Fruit fly (Drosophila melanogaster) whole organism, prepupa: ENCODE measurements around the gene Jarid2.
A peak's percentile ranks its signal among the peaks of the same experiment; 100 is the strongest.

ENCODE experiments used
- CG10631 ChIP-seq: fragments of 200-800 bp; sonication (Bioruptor generic); optimal IDR thresholded peaks from 2 replicates; lab custom pipeline; 2016; ENCODE audit warnings: missing biosample characterization, missing genetic modification characterization
- CG10669 ChIP-seq: fragments of 200-800 bp; sonication (Bioruptor generic); optimal IDR thresholded peaks from 3 replicates; lab custom pipeline; 2018; ENCODE audit warnings: missing biosample characterization, mild to moderate bottlenecking, missing genetic modification characterization, moderate library complexity
- CG11294 ChIP-seq: fragments of 200-800 bp; sonication (Bioruptor generic); IDR thresholded peaks from 2 replicates; pipeline ENCODE4 v1.3.6; 2022; ENCODE audit warnings: missing biosample characterization, missing genetic modification characterization
- CG11762 ChIP-seq: fragments of 200-800 bp; sonication (Bioruptor generic); optimal IDR thresholded peaks from 3 replicates; lab custom pipeline; 2016; ENCODE audit warnings: missing biosample characterization, missing genetic modification characterization; ENCODE audit not compliant: insufficient read depth
- CG15336 ChIP-seq: fragments of 200-800 bp; sonication (Bioruptor generic); IDR thresholded peaks from 2 replicates; pipeline ENCODE4 v1.3.6; 2022; ENCODE audit warnings: missing biosample characterization, missing genetic modification characterization
- CG1621 ChIP-seq: fragments of 200-800 bp; sonication (Bioruptor generic); optimal IDR thresholded peaks from 3 replicates; lab custom pipeline; 2018; ENCODE audit warnings: missing biosample characterization, mild to moderate bottlenecking, missing genetic modification characterization
- CG16779 ChIP-seq: fragments of 200-800 bp; sonication (Bioruptor generic); optimal IDR thresholded peaks from 3 replicates; lab custom pipeline; 2017; ENCODE audit warnings: missing biosample characterization, mild to moderate bottlenecking, missing genetic modification characterization
- CG3032 ChIP-seq: fragments of 200-800 bp; optimal IDR thresholded peaks from 2 replicates; lab custom pipeline; 2019; ENCODE audit warnings: missing biosample characterization, mild to moderate bottlenecking, missing genetic modification characterization, moderate library complexity
- CG31627 ChIP-seq: fragments of 200-800 bp; sonication (Bioruptor generic); optimal IDR thresholded peaks from 3 replicates; lab custom pipeline; 2016; ENCODE audit warnings: missing biosample characterization, missing genetic modification characterization
- CG34406 ChIP-seq: fragments of 200-800 bp; sonication (Bioruptor generic); optimal IDR thresholded peaks from 3 replicates; lab custom pipeline; 2016; ENCODE audit warnings: missing biosample characterization, missing genetic modification characterization
- CG3919 ChIP-seq: fragments of 200-800 bp; sonication (Bioruptor generic); optimal IDR thresholded peaks from 3 replicates; lab custom pipeline; 2016; ENCODE audit warnings: missing biosample characterization, missing genetic modification characterization
- CG6163 ChIP-seq: fragments of 200-800 bp; sonication (Bioruptor generic); IDR thresholded peaks from 3 replicates; pipeline ENCODE4 v1.3.6; 2022; ENCODE audit warnings: missing biosample characterization, missing genetic modification characterization
- CG6276 ChIP-seq: fragments of 200-800 bp; sonication (Bioruptor generic); optimal IDR thresholded peaks from 2 replicates; lab custom pipeline; 2017; ENCODE audit warnings: missing biosample characterization, mild to moderate bottlenecking, missing genetic modification characterization
- CG6808 ChIP-seq: fragments of 200-800 bp; sonication (Bioruptor generic); optimal IDR thresholded peaks from 3 replicates; lab custom pipeline; 2017; ENCODE audit warnings: missing biosample characterization, missing genetic modification characterization, mild to moderate bottlenecking, moderate library complexity, missing genetic modification reagents
- CG6854 ChIP-seq: fragments of 200-800 bp; sonication (Bioruptor generic); optimal IDR thresholded peaks from 2 replicates; lab custom pipeline; 2017; ENCODE audit warnings: missing biosample characterization, mild to moderate bottlenecking, missing genetic modification characterization
- CG8119 ChIP-seq: fragments of 200-800 bp; sonication (Bioruptor generic); IDR thresholded peaks from 3 replicates; pipeline ENCODE4 v1.3.6; 2022; ENCODE audit warnings: missing biosample characterization, missing genetic modification characterization
- CG8319 ChIP-seq: fragments of 200-800 bp; sonication (Bioruptor generic); optimal IDR thresholded peaks from 3 replicates; lab custom pipeline; 2016; ENCODE audit warnings: missing biosample characterization, missing genetic modification characterization
- CG8632 ChIP-seq: fragments of 200-800 bp; sonication (Bioruptor generic); optimal IDR thresholded peaks from 3 replicates; lab custom pipeline; 2016; ENCODE audit warnings: missing biosample characterization, missing genetic modification characterization
- CG9139 ChIP-seq: fragments of 200-800 bp; sonication (Bioruptor generic); optimal IDR thresholded peaks from 3 replicates; lab custom pipeline; 2017; ENCODE audit warnings: missing biosample characterization, mild to moderate bottlenecking, missing genetic modification characterization
- Eip75B ChIP-seq: fragments of 200-800 bp; sonication (Bioruptor generic); optimal IDR thresholded peaks from 3 replicates; lab custom pipeline; 2016; ENCODE audit warnings: missing biosample characterization, missing genetic modification characterization
- Eip78C ChIP-seq: fragments of 200-800 bp; sonication (Bioruptor generic); peaks from one replicate; lab custom pipeline; 2016; ENCODE audit warnings: missing biosample characterization, missing genetic modification characterization
- Eip93F ChIP-seq: fragments of 200-800 bp; sonication (Bioruptor generic); optimal IDR thresholded peaks from 2 replicates; lab custom pipeline; 2016; ENCODE audit warnings: missing biosample characterization, mild to moderate bottlenecking, missing genetic modification characterization
- Ets96B ChIP-seq: fragments of 200-800 bp; optimal IDR thresholded peaks from 2 replicates; lab custom pipeline; 2019; ENCODE audit warnings: missing biosample characterization, mild to moderate bottlenecking, missing genetic modification characterization, moderate library complexity
- Hr38 ChIP-seq: sonication (Bioruptor generic); optimal IDR thresholded peaks from 2 replicates; lab custom pipeline; 2016; ENCODE audit warnings: missing biosample characterization, missing genetic modification characterization
- Hr39 ChIP-seq: fragments of 200-800 bp; sonication (Bioruptor generic); optimal IDR thresholded peaks from 2 replicates; lab custom pipeline; 2016; ENCODE audit warnings: missing biosample characterization, missing genetic modification characterization
- Hr4 ChIP-seq: fragments of 200-800 bp; sonication (Bioruptor generic); optimal IDR thresholded peaks from 3 replicates; lab custom pipeline; 2016; ENCODE audit warnings: missing biosample characterization, missing genetic modification characterization
- Lpt ChIP-seq: fragments of 200-800 bp; sonication (Bioruptor generic); optimal IDR thresholded peaks from 3 replicates; lab custom pipeline; 2016; ENCODE audit warnings: missing biosample characterization, missing genetic modification characterization
- Met ChIP-seq: fragments of 200-800 bp; sonication (Bioruptor generic); optimal IDR thresholded peaks from 3 replicates; lab custom pipeline; 2016; ENCODE audit warnings: missing biosample characterization, missing genetic modification characterization
- OdsH ChIP-seq: fragments of 200-800 bp; sonication (Bioruptor generic); optimal IDR thresholded peaks from 3 replicates; lab custom pipeline; 2016; ENCODE audit warnings: missing biosample characterization, missing genetic modification characterization
- Smox ChIP-seq: fragments of 200-800 bp; sonication (Bioruptor generic); optimal IDR thresholded peaks from 3 replicates; lab custom pipeline; 2016; ENCODE audit warnings: missing biosample characterization, missing genetic modification characterization
- Sox102F ChIP-seq: fragments of 200-800 bp; sonication (Bioruptor generic); optimal IDR thresholded peaks from 2 replicates; lab custom pipeline; 2016; ENCODE audit warnings: missing biosample characterization, mild to moderate bottlenecking, missing genetic modification characterization
- Sox15 ChIP-seq: fragments of 200-800 bp; sonication (Bioruptor generic); optimal IDR thresholded peaks from 3 replicates; lab custom pipeline; 2016; ENCODE audit warnings: missing biosample characterization, missing genetic modification characterization
- acj6 ChIP-seq: fragments of 200-800 bp; sonication (Bioruptor generic); optimal IDR thresholded peaks from 3 replicates; lab custom pipeline; 2016; ENCODE audit warnings: missing biosample characterization, missing genetic modification characterization
- dac ChIP-seq: fragments of 200-800 bp; sonication (Bioruptor generic); optimal IDR thresholded peaks from 2 replicates; lab custom pipeline; 2017; ENCODE audit warnings: missing biosample characterization, mild to moderate bottlenecking, missing genetic modification characterization
- dsx ChIP-seq: fragments of 200-800 bp; optimal IDR thresholded peaks from 3 replicates; lab custom pipeline; 2019; ENCODE audit warnings: missing biosample characterization, mild to moderate bottlenecking, missing genetic modification characterization, moderate library complexity; ENCODE audit not compliant: poor library complexity, severe bottlenecking
- eg ChIP-seq: fragments of 200-800 bp; sonication (Bioruptor generic); IDR thresholded peaks from 3 replicates; pipeline ENCODE4 v1.3.6; 2022; ENCODE audit warnings: missing biosample characterization, missing genetic modification characterization
- fd59A ChIP-seq: fragments of 200-800 bp; sonication (Bioruptor generic); optimal IDR thresholded peaks from 2 replicates; lab custom pipeline; 2017; ENCODE audit warnings: missing biosample characterization, mild to moderate bottlenecking, missing genetic modification characterization, missing genetic modification reagents
- fkh ChIP-seq: fragments of 200-800 bp; sonication (Bioruptor generic); optimal IDR thresholded peaks from 3 replicates; lab custom pipeline; 2017; ENCODE audit warnings: missing biosample characterization, mild to moderate bottlenecking, missing genetic modification characterization, moderate library complexity
- lz ChIP-seq: fragments of 200-800 bp; sonication (Bioruptor generic); optimal IDR thresholded peaks from 3 replicates; lab custom pipeline; 2016; ENCODE audit warnings: missing biosample characterization, missing genetic modification characterization
- net ChIP-seq: fragments of 200-800 bp; sonication (Bioruptor generic); optimal IDR thresholded peaks from 3 replicates; lab custom pipeline; 2016; ENCODE audit warnings: missing biosample characterization, missing genetic modification characterization
- pdm3 ChIP-seq: fragments of 200-800 bp; sonication (Bioruptor generic); optimal IDR thresholded peaks from 3 replicates; lab custom pipeline; 2016; ENCODE audit warnings: missing biosample characterization, missing genetic modification characterization
- salr ChIP-seq, 2 experiments: fragments of 200-800 bp; sonication (Bioruptor generic); optimal IDR thresholded peaks; 3 replicates each; lab custom pipeline; 2016 to 2018; ENCODE audit warnings: missing biosample characterization in 2 of 2, missing genetic modification characterization in 2 of 2, mild to moderate bottlenecking in 1 of 2
- ss ChIP-seq, 2 experiments: fragments of 200-800 bp; sonication (Bioruptor generic); optimal IDR thresholded peaks; 2 replicates in 1 of 2; 3 replicates in 1 of 2; lab custom pipeline; 2017 to 2018; ENCODE audit warnings: mild to moderate bottlenecking in 2 of 2, missing biosample characterization in 2 of 2, missing genetic modification characterization in 2 of 2, moderate library complexity in 1 of 2
- svp ChIP-seq: fragments of 200-800 bp; sonication (Bioruptor generic); peaks from one replicate; lab custom pipeline; 2016; ENCODE audit warnings: missing biosample characterization, missing genetic modification characterization
- topi ChIP-seq: fragments of 200-800 bp; sonication (Bioruptor generic); optimal IDR thresholded peaks from 3 replicates; lab custom pipeline; 2016; ENCODE audit warnings: missing biosample characterization, missing genetic modification characterization
- vri ChIP-seq: fragments of 200-800 bp; sonication (Bioruptor generic); optimal IDR thresholded peaks from 3 replicates; lab custom pipeline; 2016; ENCODE audit warnings: missing biosample characterization, mild to moderate bottlenecking, missing genetic modification characterization

The Jarid2 gene

DNA sequence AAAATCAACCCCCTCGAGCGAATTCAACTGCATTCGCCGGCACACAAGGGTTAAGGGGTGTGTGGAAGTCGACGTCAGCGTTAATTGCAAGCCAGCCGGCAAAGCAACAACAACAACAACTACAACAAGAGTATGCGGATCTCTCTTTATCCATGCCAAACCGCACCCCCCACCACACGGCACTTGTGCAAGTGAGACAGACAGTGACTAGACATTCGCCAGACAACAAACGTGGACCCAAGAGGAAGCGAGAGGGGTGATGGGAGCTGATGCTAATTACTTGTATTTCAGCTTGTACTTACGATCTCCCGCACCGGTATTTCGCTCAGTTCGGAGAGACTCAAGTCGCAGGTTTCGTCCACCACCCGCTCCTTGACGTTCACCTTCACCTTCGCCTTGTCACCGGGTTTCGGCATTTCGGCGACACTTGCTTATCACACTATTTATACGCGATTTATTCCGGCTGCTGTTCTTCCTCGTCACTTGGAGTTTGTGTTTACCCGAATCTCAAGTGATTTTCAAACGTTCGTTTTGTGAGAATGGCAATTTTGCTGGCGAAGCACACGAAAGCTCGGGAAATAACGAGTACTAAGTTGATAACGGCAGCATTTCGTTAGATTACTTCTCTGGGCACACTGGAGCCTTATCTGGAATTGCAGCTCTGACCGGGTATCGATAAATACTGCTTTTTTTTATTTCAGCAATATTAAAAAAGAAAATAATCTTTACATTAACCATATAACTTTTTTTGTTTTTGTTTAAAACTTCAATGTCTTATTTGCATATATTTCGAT is 32.4 kb downstream of the Jarid2 start, which contains the start of gene CG3408 (continued):
- TF ChIP-seq fd59A (no peak), CG31627 (GFP tag; lab: Kevin White, UChicago) (no peak), dac (GFP tag; lab: Kevin White, UChicago) (no peak), CG10631 (no peak), Ets96B (tag; lab: Kevin White, UChicago) (no peak), Sox102F (no peak), CG16779 (peak; percentile 27), eg (no peak), CG1621 (tag; lab: Kevin White, UChicago) (peak; percentile 1), CG6854 (no peak), CG6808 (GFP tag; lab: Kevin White, UChicago) (peak; percentile 31), fkh (GFP tag; lab: Kevin White, UChicago) (peak; percentile 82)

DNA sequence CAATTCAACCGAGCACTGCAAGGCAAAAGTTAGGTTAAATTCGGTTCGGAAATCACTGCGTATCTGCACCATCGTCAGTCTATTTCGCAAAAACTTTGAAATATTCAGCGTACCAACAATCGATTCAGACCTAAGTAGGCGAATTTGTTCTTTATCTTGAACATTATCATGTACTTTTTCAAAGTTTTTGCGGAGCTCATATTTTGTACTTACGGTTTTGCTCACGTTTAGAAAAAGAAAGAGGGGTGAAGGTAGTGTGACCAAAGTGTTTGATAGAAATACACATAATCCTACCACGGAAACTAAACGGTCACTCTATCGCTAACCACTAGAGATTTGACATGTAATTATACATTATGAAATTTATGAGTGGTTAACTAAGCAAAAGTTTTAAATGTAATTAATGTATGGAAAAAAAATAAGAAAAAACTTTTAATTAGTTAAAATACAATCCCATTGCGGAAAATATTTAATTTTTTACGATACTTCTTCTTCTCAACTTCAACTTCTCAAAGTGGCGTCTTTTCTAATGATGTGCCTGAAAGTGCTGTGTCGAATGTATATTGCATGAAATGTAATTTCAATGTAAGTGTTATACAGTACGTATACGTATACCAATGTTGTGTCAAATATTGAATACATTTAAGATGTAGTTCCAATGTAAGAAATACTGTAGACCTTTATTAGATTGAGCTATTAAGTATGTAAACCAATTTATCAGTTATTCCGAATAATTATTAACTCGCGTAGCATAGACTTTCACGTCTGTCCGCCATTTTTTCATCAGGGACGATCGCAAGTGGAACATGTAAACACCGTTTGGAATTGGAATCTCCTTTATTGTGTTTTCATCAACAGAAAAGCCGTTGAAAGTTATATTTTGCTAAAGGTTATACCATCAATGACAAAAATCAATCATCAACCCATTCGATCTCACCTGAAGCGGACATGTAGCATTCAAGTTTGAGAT is 34.7 kb downstream of the Jarid2 start, which contains the start of gene RpS9:
Gene RpS9 (minus strand): TSS at position 245 of the 970 bp plus-strand sequence.
- TF ChIP-seq Smox (GFP tag; lab: Kevin White, UChicago) = peak; percentile 21
- no peak for TF ChIP-seq CG8632 (GFP tag; lab: Kevin White, UChicago)
- TF ChIP-seq dsx = peak; percentile 20
- no peak for TF ChIP-seq svp (GFP tag; lab: Kevin White, UChicago)
- TF ChIP-seq CG9139 (GFP tag; lab: Kevin White, UChicago) = no peak
- TF ChIP-seq Lpt (GFP tag; lab: Kevin White, UChicago) = no peak
- peak; percentile 36; the same call in 1 of the 2 replicates for TF ChIP-seq CG15336 (GFP tag; lab: Robert Waterston, UW)
- TF ChIP-seq fkh (GFP tag; lab: Kevin White, UChicago) = no peak
- peak; percentile 30 for TF ChIP-seq CG1621 (tag; lab: Kevin White, UChicago)
- no peak for TF ChIP-seq CG11294 (GFP tag; lab: Robert Waterston, UW)
- no peak for TF ChIP-seq Hr39 (GFP tag; lab: Kevin White, UChicago)
- TF ChIP-seq CG10669 (GFP tag; lab: Kevin White, UChicago) = no peak
- TF ChIP-seq Hr4 (GFP tag; lab: Kevin White, UChicago) = no peak
- TF ChIP-seq CG3919 (GFP tag; lab: Kevin White, UChicago) = peak; percentile 49
- no peak for TF ChIP-seq CG6276 (GFP tag; lab: Kevin White, UChicago)
- no peak for TF ChIP-seq Hr38 (GFP tag; lab: Kevin White, UChicago)
- TF ChIP-seq CG11762 = no peak
- no peak for TF ChIP-seq vri (GFP tag; lab: Kevin White, UChicago)
- peak; percentile 0 for TF ChIP-seq pdm3 (GFP tag; lab: Kevin White, UChicago)
- peak; percentile 19 for TF ChIP-seq net
- TF ChIP-seq Met (GFP tag; lab: Kevin White, UChicago) = peak; percentile 26
- peak; percentile 34 for TF ChIP-seq Sox102F
- TF ChIP-seq CG6808 (GFP tag; lab: Kevin White, UChicago) = peak; percentile 50
- peak; percentile 21 for TF ChIP-seq CG16779
- no peak for TF ChIP-seq CG8119 (GFP tag; lab: Robert Waterston, UW)
- no peak for TF ChIP-seq Eip93F (GFP tag; lab: Kevin White, UChicago)
- no peak for TF ChIP-seq CG34406 (GFP tag; lab: Kevin White, UChicago)
- no peak for TF ChIP-seq CG6163 (GFP tag; lab: Robert Waterston, UW)
- TF ChIP-seq ss (GFP tag; optimal IDR thresholded peaks at IDR 0.05; lab: Kevin White, UChicago) = peak; percentile 56 to 61
- no peak for TF ChIP-seq acj6 (GFP tag; lab: Kevin White, UChicago)
- TF ChIP-seq salr (GFP tag; optimal IDR thresholded peaks at IDR 0.05; lab: Kevin White, UChicago) = peak in 1 of 2 experiments; percentile 13
- TF ChIP-seq CG31627 (GFP tag; lab: Kevin White, UChicago) = no peak
- peak; percentile 19 for TF ChIP-seq topi (GFP tag; lab: Kevin White, UChicago)
- TF ChIP-seq lz (GFP tag; lab: Kevin White, UChicago) = no peak
- no peak for TF ChIP-seq Sox15
- TF ChIP-seq CG8319 (GFP tag; lab: Kevin White, UChicago) = no peak
- peak; percentile 75 for TF ChIP-seq Eip78C (GFP tag; lab: Kevin White, UChicago)
- peak; percentile 5 for TF ChIP-seq Eip75B
- TF ChIP-seq CG3032 = peak; percentile 1
- TF ChIP-seq OdsH (GFP tag; lab: Kevin White, UChicago) = peak; percentile 8
